Fruit fly (Drosophila melanogaster) whole organism, adult: ENCODE results near the gene CG33645.

Experiments used
- CG12768 ChIP-seq: fragments of 200-800 bp; sonication (Bioruptor generic); optimal IDR thresholded peaks from 2 replicates; lab custom pipeline; 2017; ENCODE audit warnings: missing biosample characterization, missing genetic modification characterization, mild to moderate bottlenecking, moderate library complexity, missing genetic modification reagents
- CG33017 ChIP-seq: fragments of 200-800 bp; sonication (Bioruptor generic); optimal IDR thresholded peaks from 2 replicates; lab custom pipeline; 2018; ENCODE audit warnings: missing biosample characterization, mild to moderate bottlenecking, missing genetic modification characterization, moderate library complexity
- CG5204 ChIP-seq: fragments of 200-800 bp; sonication (Bioruptor generic); optimal IDR thresholded peaks from 2 replicates; lab custom pipeline; 2016; ENCODE audit warnings: missing biosample characterization, missing genetic modification characterization
- cic ChIP-seq: fragments of 200-800 bp; sonication (Bioruptor generic); optimal IDR thresholded peaks from 2 replicates; lab custom pipeline; 2017; ENCODE audit warnings: missing biosample characterization, mild to moderate bottlenecking, missing genetic modification characterization, moderate library complexity
- cnc ChIP-seq, 2 experiments: fragments of >200 bp; optimal IDR thresholded peaks; 2 replicates each; lab custom pipeline; 2017
- ovo ChIP-seq: fragments of 200-800 bp; sonication (Bioruptor generic); optimal IDR thresholded peaks from 2 replicates; lab custom pipeline; 2016; ENCODE audit warnings: missing biosample characterization, missing genetic modification characterization

- TF ChIP-seq CG33017 (tag; lab: Kevin White, UChicago) (no peak), cnc (optimal IDR thresholded peaks at IDR 0.05; lab: Kevin White, UChicago) (no peak), cic (GFP tag; lab: Kevin White, UChicago) (no peak), ovo (GFP tag; lab: Kevin White, UChicago) (no peak), CG5204 (GFP tag; lab: Kevin White, UChicago) (no peak), CG12768 (GFP tag; lab: Kevin White, UChicago) (no peak)
Measured at dm6 chr2L:13513033-13513330, 19.6 kb upstream of the CG33645 start.
